Worm (Caenorhabditis elegans): Measurements from ENCODE around the gene ergo-1.

Gene ergo-1

ce11 chrV:1008503-1008902 lies at the start of gene ergo-1:
TSS of gene ergo-1 (plus strand) at chrV:1008803.
- TF ChIP-seq ceh-16 (tag; optimal IDR thresholded peaks at IDR 0.05) (no peak), unc-62 (GFP tag; optimal IDR thresholded peaks at IDR 0.05) (no peak), nhr-23 (tag; optimal IDR thresholded peaks at IDR 0.05) (no peak)

- no peak for TF ChIP-seq elt-1 (tag; optimal IDR thresholded peaks at IDR 0.05)
- no peak for TF ChIP-seq nhr-21 (tag; optimal IDR thresholded peaks at IDR 0.05)
- no peak for TF ChIP-seq dmd-4 (tag; optimal IDR thresholded peaks at IDR 0.05)
- no peak for TF ChIP-seq mbf-1 (tag; optimal IDR thresholded peaks at IDR 0.05)
- TF ChIP-seq zag-1 (tag; optimal IDR thresholded peaks at IDR 0.05): no peak
- no peak for TF ChIP-seq ceh-16 (tag; optimal IDR thresholded peaks at IDR 0.05)
- TF ChIP-seq egl-27 (tag; optimal IDR thresholded peaks at IDR 0.05): no peak
- TF ChIP-seq C34F6.9 (tag; optimal IDR thresholded peaks at IDR 0.05): peak; percentile 60
- no peak for TF ChIP-seq sma-9 (GFP tag; optimal IDR thresholded peaks at IDR 0.05)
- TF ChIP-seq sma-9 (tag; optimal IDR thresholded peaks at IDR 0.05): no peak
- peak; percentile 33 for TF ChIP-seq crh-2 (tag; optimal IDR thresholded peaks at IDR 0.05)
- TF ChIP-seq unc-55 (GFP tag; optimal IDR thresholded peaks at IDR 0.05): peak; percentile 87
- no peak for TF ChIP-seq elt-3 (tag; optimal IDR thresholded peaks at IDR 0.05)
- peak; percentile 38 for TF ChIP-seq nhr-129 (tag; optimal IDR thresholded peaks at IDR 0.05)
- TF ChIP-seq lsy-2 (tag; optimal IDR thresholded peaks at IDR 0.05): peak in 1 of 2 experiments; percentile 70
- TF ChIP-seq sem-4 (tag; optimal IDR thresholded peaks at IDR 0.05): no peak
- TF ChIP-seq nhr-12 (tag; optimal IDR thresholded peaks at IDR 0.05): no peak
- no peak for TF ChIP-seq sma-3 (GFP tag; optimal IDR thresholded peaks at IDR 0.05)
- no peak for TF ChIP-seq nhr-11 (tag; optimal IDR thresholded peaks at IDR 0.05)
- TF ChIP-seq aly-2 (tag; optimal IDR thresholded peaks at IDR 0.05): no peak
- TF ChIP-seq lin-13 (GFP tag; optimal IDR thresholded peaks at IDR 0.05): peak; percentile 36
- TF ChIP-seq nhr-25 (tag; optimal IDR thresholded peaks at IDR 0.05): peak; percentile 35
- TF ChIP-seq gmeb-1 (tag; optimal IDR thresholded peaks at IDR 0.05): peak; percentile 86
Measured at ce11 chrV:964739-965283, 43.8 kb upstream of the ergo-1 start, which contains the start of gene sqv-6. TSS of gene sqv-6 (minus strand) at chrV:964789.

- TF ChIP-seq lsy-2 (tag; optimal IDR thresholded peaks at IDR 0.05) (peak in 1 of 2 experiments; percentile 24), unc-62 (GFP tag; optimal IDR thresholded peaks at IDR 0.05) (no peak), nhr-77 (tag; optimal IDR thresholded peaks at IDR 0.05) (no peak), nhr-129 (tag; optimal IDR thresholded peaks at IDR 0.05) (peak; percentile 44), elt-1 (tag; optimal IDR thresholded peaks at IDR 0.05) (no peak), C34F6.9 (tag; optimal IDR thresholded peaks at IDR 0.05) (peak; percentile 37), F13H6.1 (tag; optimal IDR thresholded peaks at IDR 0.05) (peak; percentile 60), lin-39 (tag; optimal IDR thresholded peaks at IDR 0.05) (no peak), Y55F3AM.14 (GFP tag; optimal IDR thresholded peaks at IDR 0.05) (no peak), nhr-23 (tag; optimal IDR thresholded peaks at IDR 0.05) (no peak), aly-2 (tag; optimal IDR thresholded peaks at IDR 0.05) (no peak), sma-9 (GFP tag; optimal IDR thresholded peaks at IDR 0.05) (no peak), sma-9 (tag; optimal IDR thresholded peaks at IDR 0.05) (no peak), unc-55 (GFP tag; optimal IDR thresholded peaks at IDR 0.05) (peak; percentile 42)
Measured at ce11 chrV:966164-966563, 42.4 kb upstream of the ergo-1 start.

- TF ChIP-seq fos-1 (tag; optimal IDR thresholded peaks at IDR 0.05) (no peak), crh-2 (tag; optimal IDR thresholded peaks at IDR 0.05) (no peak), unc-55 (GFP tag; optimal IDR thresholded peaks at IDR 0.05) (no peak), nhr-6 (tag; optimal IDR thresholded peaks at IDR 0.05) (no peak), alr-1 (tag; optimal IDR thresholded peaks at IDR 0.05) (no peak), F13H6.1 (tag; optimal IDR thresholded peaks at IDR 0.05) (no peak), ZK546.5 (tag; optimal IDR thresholded peaks at IDR 0.05) (no peak), zag-1 (tag; optimal IDR thresholded peaks at IDR 0.05) (no peak), Y55F3AM.14 (GFP tag; optimal IDR thresholded peaks at IDR 0.05) (no peak), sem-4 (tag; optimal IDR thresholded peaks at IDR 0.05) (no peak), mbf-1 (tag; optimal IDR thresholded peaks at IDR 0.05) (no peak), lin-11 (tag; optimal IDR thresholded peaks at IDR 0.05) (no peak), mab-5 (tag; optimal IDR thresholded peaks at IDR 0.05) (no peak), ztf-1 (GFP tag; conservative IDR thresholded peaks at IDR 0.05) (no peak), elt-1 (tag; optimal IDR thresholded peaks at IDR 0.05) (no peak), ztf-11 (tag; optimal IDR thresholded peaks at IDR 0.05) (no peak), blmp-1 (tag; optimal IDR thresholded peaks at IDR 0.05; ENCODE audit: insufficient read depth) (no peak)
Measured at ce11 chrV:969005-969562, 39.5 kb upstream of the ergo-1 start.
